Worm (Caenorhabditis elegans) whole organism, mixed stage, embryonic: ENCODE measurements around the gene dct-6.

Source experiments
- blmp-1 ChIP-seq: fragments of 150-350 bp; optimal IDR thresholded peaks from 2 replicates; lab custom pipeline; 2014; ENCODE audit warnings: missing biosample characterization, missing genetic modification characterization
- ces-1 ChIP-seq: fragments of 150-350 bp; optimal IDR thresholded peaks from 2 replicates; lab custom pipeline; 2014; ENCODE audit warnings: missing biosample characterization, missing genetic modification reagents, missing genetic modification characterization
- elt-1 ChIP-seq: sonication (generic microtip); optimal IDR thresholded peaks from 2 replicates; lab custom pipeline; 2017; ENCODE audit warnings: missing genetic modification characterization, mild to moderate bottlenecking, missing compliant biosample characterization, antibody characterized with exemption, moderate library complexity, borderline replicate concordance; ENCODE audit not compliant: insufficient read depth
- lin-13 ChIP-seq: fragments of 150-350 bp; optimal IDR thresholded peaks from 2 replicates; lab custom pipeline; 2014; ENCODE audit warnings: missing biosample characterization, missing genetic modification characterization
- lsy-2 ChIP-seq: fragments of 150-350 bp; optimal IDR thresholded peaks from 2 replicates; lab custom pipeline; 2014; ENCODE audit warnings: missing biosample characterization, missing genetic modification characterization
- nhr-12 ChIP-seq: fragments of 150-350 bp; optimal IDR thresholded peaks from 2 replicates; lab custom pipeline; 2014; ENCODE audit warnings: missing biosample characterization, missing genetic modification characterization
- nhr-237 ChIP-seq: fragments of 150-350 bp; optimal IDR thresholded peaks from 2 replicates; lab custom pipeline; 2014; ENCODE audit warnings: missing biosample characterization, missing genetic modification characterization
- nhr-76 ChIP-seq: sonication (generic microtip); optimal IDR thresholded peaks from 2 replicates; lab custom pipeline; 2017; ENCODE audit warnings: missing biosample characterization, missing genetic modification characterization
- snpc-4 ChIP-seq: fragments of 150-350 bp; optimal IDR thresholded peaks from 2 replicates; lab custom pipeline; 2014; ENCODE audit warnings: missing biosample characterization, missing genetic modification characterization
- sptf-1 ChIP-seq: sonication (generic microtip); optimal IDR thresholded peaks from 2 replicates; lab custom pipeline; 2017; ENCODE audit warnings: mild to moderate bottlenecking, missing genetic modification characterization, moderate library complexity, missing compliant biosample characterization
- unc-62 ChIP-seq: fragments of 150-350 bp; optimal IDR thresholded peaks from 2 replicates; lab custom pipeline; 2014; ENCODE audit warnings: missing biosample characterization, missing genetic modification reagents, missing genetic modification characterization

DNA sequence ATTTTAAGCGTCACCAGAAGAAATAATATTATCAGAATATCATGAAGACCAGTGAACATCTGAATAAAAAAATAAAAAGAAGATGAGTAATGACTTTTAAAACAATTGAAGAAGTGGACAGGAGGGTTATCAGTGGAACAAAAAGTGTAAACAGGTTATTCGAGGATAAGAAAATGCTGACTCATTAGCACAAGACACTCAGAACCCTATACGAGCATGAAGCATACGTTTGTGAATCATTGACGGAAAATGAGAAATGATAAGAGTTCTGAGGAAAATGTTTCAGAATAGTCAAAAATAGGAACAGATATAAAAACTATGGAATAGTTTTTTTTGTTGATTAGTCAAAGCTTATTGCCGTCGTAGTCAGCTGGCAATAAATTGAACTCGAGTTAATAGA, 33.4 kb upstream of the dct-6 start, which contains the start of gene zmp-1:
- TF ChIP-seq lsy-2 (tag; lab: Kevin White, UChicago) (no peak), lin-13 (no peak), unc-62 (GFP tag; lab: Kevin White, UChicago) (no peak), ces-1 (GFP tag; lab: Kevin White, UChicago) (no peak), sptf-1 (tag; lab: Kevin White, UChicago) (no peak), nhr-237 (tag; lab: Kevin White, UChicago) (no peak), snpc-4 (tag; lab: Kevin White, UChicago) (no peak), nhr-76 (tag; lab: Kevin White, UChicago) (no peak), elt-1 (tag; lab: Kevin White, UChicago) (no peak), blmp-1 (tag; lab: Kevin White, UChicago) (no peak), nhr-12 (tag; lab: Kevin White, UChicago) (no peak)
